Worm (Caenorhabditis elegans): Measurements from ENCODE around the gene dod-6.

The dod-6 gene

ce11 chrIII:10154993-10155392, 42.5 kb upstream of the dod-6 start (continued):
- TF ChIP-seq sptf-1 (tag; optimal IDR thresholded peaks at IDR 0.05) (no peak), ets-5 (GFP tag; IDR thresholded peaks at IDR 0.05) (no peak), hpl-2 (GFP tag; optimal IDR thresholded peaks at IDR 0.05) (no peak), unc-62 (GFP tag; optimal IDR thresholded peaks at IDR 0.05) (no peak), hlh-17 (GFP tag; optimal IDR thresholded peaks at IDR 0.05; ENCODE audit: borderline replicate concordance) (no peak), ceh-63 (GFP tag; optimal IDR thresholded peaks at IDR 0.05) (no peak), lin-13 (GFP tag; optimal IDR thresholded peaks at IDR 0.05) (no peak), C16A3.4 (tag; optimal IDR thresholded peaks at IDR 0.05) (no peak), pax-3 (tag; optimal IDR thresholded peaks at IDR 0.05) (no peak), lin-35 (GFP tag; optimal IDR thresholded peaks at IDR 0.05) (no peak), ceh-82 (tag; optimal IDR thresholded peaks at IDR 0.05) (no peak)

ce11 chrIII:10156269-10156668, 41.2 kb upstream of the dod-6 start:
- TF ChIP-seq aha-1 (tag; optimal IDR thresholded peaks at IDR 0.05) (no peak), snu-23 (GFP tag; optimal IDR thresholded peaks at IDR 0.05) (no peak), grh-1 (GFP tag; IDR thresholded peaks at IDR 0.05) (no peak)

- TF ChIP-seq dpl-1 (GFP tag; optimal IDR thresholded peaks at IDR 0.05): no peak
- no peak for TF ChIP-seq Y116A8C.19 (tag; optimal IDR thresholded peaks at IDR 0.05; ENCODE audit: borderline replicate concordance)
- TF ChIP-seq swsn-7 (tag; optimal IDR thresholded peaks at IDR 0.05): no peak
- TF ChIP-seq egl-27 (tag; optimal IDR thresholded peaks at IDR 0.05): no peak
- TF ChIP-seq sup-37 (GFP tag; optimal IDR thresholded peaks at IDR 0.05): no peak
- TF ChIP-seq snu-23 (GFP tag; optimal IDR thresholded peaks at IDR 0.05): no peak
- no peak for TF ChIP-seq unc-62 (GFP tag; optimal IDR thresholded peaks at IDR 0.05)
- no peak for TF ChIP-seq mep-1 (tag; optimal IDR thresholded peaks at IDR 0.05)
- no peak for TF ChIP-seq fkh-4 (tag; optimal IDR thresholded peaks at IDR 0.05; ENCODE audit: borderline replicate concordance)
- no peak for TF ChIP-seq nhr-19 (GFP tag; conservative IDR thresholded peaks at IDR 0.05)
- TF ChIP-seq vab-15 (tag; optimal IDR thresholded peaks at IDR 0.05): no peak
- no peak for TF ChIP-seq tlp-1 (tag; optimal IDR thresholded peaks at IDR 0.05)
- no peak for TF ChIP-seq C16A3.4 (tag; optimal IDR thresholded peaks at IDR 0.05)
- TF ChIP-seq nhr-71 (tag; optimal IDR thresholded peaks at IDR 0.05): no peak
- no peak for TF ChIP-seq fos-1 (tag; optimal IDR thresholded peaks at IDR 0.05)
- no peak for TF ChIP-seq ets-5 (GFP tag; IDR thresholded peaks at IDR 0.05)
- TF ChIP-seq unc-98 (GFP tag; IDR thresholded peaks at IDR 0.05): no peak
These were observed 37.1 kb upstream of the dod-6 start, which contains the start of the genes K08E5.5 and mua-3 for ce11 chrIII:10160385-10160784. Gene K08E5.5 (minus strand): TSS chrIII:10160485. Gene mua-3 (plus strand): TSS chrIII:10160697.

- peak; percentile 65 for TF ChIP-seq blmp-1 (tag; optimal IDR thresholded peaks at IDR 0.05)
- TF ChIP-seq unc-86 (tag; optimal IDR thresholded peaks at IDR 0.05): no peak
- peak in 2 of 6 experiments; percentile 25 to 71 for TF ChIP-seq elt-3 (tag; optimal IDR thresholded peaks at IDR 0.05)
- TF ChIP-seq F16B12.6 (tag; optimal IDR thresholded peaks at IDR 0.05): no peak
These were observed 27.3 kb upstream of the dod-6 start for ce11 chrIII:10170265-10170664.

ce11 chrIII:10178023-10178422, 19.5 kb upstream of the dod-6 start:
- TF ChIP-seq mef-2 (tag; optimal IDR thresholded peaks at IDR 0.05) (no peak), F16B12.6 (tag; optimal IDR thresholded peaks at IDR 0.05) (no peak), lin-35 (GFP tag; optimal IDR thresholded peaks at IDR 0.05) (no peak), elt-2 (tag; optimal IDR thresholded peaks at IDR 0.05) (no peak), mdl-1 (tag; optimal IDR thresholded peaks at IDR 0.05) (no peak), ama-1 (optimal IDR thresholded peaks at IDR 0.05) (no peak), irx-1 (tag; optimal IDR thresholded peaks at IDR 0.05) (no peak), egl-13 (tag; optimal IDR thresholded peaks at IDR 0.05) (no peak), unc-62 (GFP tag; optimal IDR thresholded peaks at IDR 0.05) (no peak), isw-1 (GFP tag; IDR thresholded peaks at IDR 0.05) (no peak), unc-86 (tag; optimal IDR thresholded peaks at IDR 0.05) (no peak)
